Fruit fly (Drosophila melanogaster) whole organism, prepupa: ENCODE data around the gene Mgat2.

Source experiments
- CG11294 ChIP-seq: fragments of 200-800 bp; sonication (Bioruptor generic); IDR thresholded peaks from 2 replicates; pipeline ENCODE4 v1.3.6; 2022; ENCODE audit warnings: missing biosample characterization, missing genetic modification characterization
- CG3919 ChIP-seq: fragments of 200-800 bp; sonication (Bioruptor generic); optimal IDR thresholded peaks from 3 replicates; lab custom pipeline; 2016; ENCODE audit warnings: missing biosample characterization, missing genetic modification characterization
- Lpt ChIP-seq: fragments of 200-800 bp; sonication (Bioruptor generic); optimal IDR thresholded peaks from 3 replicates; lab custom pipeline; 2016; ENCODE audit warnings: missing biosample characterization, missing genetic modification characterization

DNA sequence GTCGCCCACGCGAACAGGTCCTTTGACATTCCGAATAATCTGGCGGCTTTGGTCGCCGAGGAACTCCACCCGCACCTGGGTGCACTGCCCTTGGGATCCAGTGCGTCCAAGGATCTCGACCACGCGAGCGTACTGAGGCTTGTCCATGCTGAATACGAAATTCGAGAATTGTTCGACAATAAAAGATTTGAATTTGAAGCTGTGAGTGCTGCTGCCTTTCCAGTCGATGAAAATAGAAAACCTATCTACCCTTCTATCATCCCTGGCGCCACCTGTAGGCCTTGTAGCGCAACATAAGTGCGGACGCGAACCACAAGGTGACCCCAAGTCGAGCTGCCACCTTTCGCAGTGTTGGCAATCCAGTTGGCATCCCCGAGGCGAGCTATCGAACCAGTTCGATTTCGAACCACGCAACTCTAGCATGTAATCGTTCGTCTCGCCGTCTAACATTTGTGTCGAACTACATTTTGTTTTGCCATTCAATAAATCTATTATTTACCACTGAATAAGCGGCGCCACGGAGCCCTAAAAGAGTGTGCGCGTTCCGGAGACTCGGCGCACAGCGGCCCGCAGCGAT, 519 bp upstream of the Mgat2 start, which contains the start of the genes RpS28a and Axn:
- TF ChIP-seq CG3919 (GFP tag; lab: Kevin White, UChicago) = no peak
- no peak for TF ChIP-seq CG11294 (GFP tag; lab: Robert Waterston, UW)
- TF ChIP-seq Lpt (GFP tag; lab: Kevin White, UChicago) = no peak
